Worm (Caenorhabditis elegans) whole organism, L4 larva: ENCODE measurements around the gene C35A5.3.

ENCODE experiments used
- F26F4.8 ChIP-seq: fragments of 200-800 bp; sonication (Bioruptor generic); conservative IDR thresholded peaks from 2 replicates; pipeline ENCODE4 v1.3.6; 2022; ENCODE audit warnings: missing genetic modification characterization, missing compliant biosample characterization
- F37D6.2 ChIP-seq: sonication (generic microtip); optimal IDR thresholded peaks from 2 replicates; lab custom pipeline; 2016; ENCODE audit warnings: mild to moderate bottlenecking, missing genetic modification characterization, missing compliant biosample characterization
- T20F7.1 ChIP-seq: fragments of 200-800 bp; sonication (Bioruptor generic); optimal IDR thresholded peaks from 2 replicates; lab custom pipeline; 2018; ENCODE audit warnings: mild to moderate bottlenecking, missing genetic modification characterization, missing compliant biosample characterization
- Y105C5A.15 ChIP-seq: fragments of 200-800 bp; sonication (Bioruptor generic); IDR thresholded peaks from 2 replicates; pipeline ENCODE4 v1.3.6; 2022; ENCODE audit warnings: missing genetic modification characterization, missing compliant biosample characterization
- Y75B8A.6 ChIP-seq: fragments of 200-800 bp; sonication (Bioruptor generic); IDR thresholded peaks from 2 replicates; pipeline ENCODE4 v1.3.6; 2022; ENCODE audit warnings: missing genetic modification reagents, missing genetic modification characterization, missing compliant biosample characterization
- ama-1 ChIP-seq: fragments of 150-350 bp; optimal IDR thresholded peaks from 2 replicates; lab custom pipeline; 2014; ENCODE audit warnings: inconsistent platforms, mixed read lengths
- ceh-20 ChIP-seq: fragments of 200-800 bp; sonication (Bioruptor generic); IDR thresholded peaks from 2 replicates; pipeline ENCODE4 v1.3.6; 2022; ENCODE audit warnings: missing genetic modification reagents, missing genetic modification characterization, missing compliant biosample characterization
- daf-12 ChIP-seq: fragments of 150-350 bp; optimal IDR thresholded peaks from 2 replicates; lab custom pipeline; 2014; ENCODE audit warnings: missing biosample characterization, missing genetic modification reagents, missing genetic modification characterization
- daf-16 ChIP-seq, 3 experiments: sonication (generic microtip); optimal IDR thresholded peaks; 2 replicates each; lab custom pipeline; 2016 to 2017; ENCODE audit warnings: missing genetic modification characterization in 3 of 3, missing genetic modification reagents in 3 of 3, mild to moderate bottlenecking in 2 of 3, missing compliant biosample characterization in 2 of 3, missing biosample characterization in 1 of 3, moderate library complexity in 1 of 3
- dmd-6 ChIP-seq: fragments of 200-800 bp; sonication (Bioruptor generic); IDR thresholded peaks from 2 replicates; pipeline ENCODE4 v1.3.6; 2022; ENCODE audit warnings: missing genetic modification reagents, missing genetic modification characterization, missing compliant biosample characterization
- dpl-1 ChIP-seq: fragments of 150-350 bp; optimal IDR thresholded peaks from 2 replicates; lab custom pipeline; 2014; ENCODE audit warnings: missing biosample characterization, missing genetic modification reagents, missing genetic modification characterization
- duxl-1 ChIP-seq: sonication (generic microtip); optimal IDR thresholded peaks from 2 replicates; lab custom pipeline; 2016; ENCODE audit warnings: mild to moderate bottlenecking, missing genetic modification characterization, moderate library complexity, missing compliant biosample characterization; ENCODE audit not compliant: poor library complexity
- dve-1 ChIP-seq: sonication (generic microtip); optimal IDR thresholded peaks from 2 replicates; lab custom pipeline; 2017; ENCODE audit warnings: antibody characterized with exemption, mild to moderate bottlenecking, missing genetic modification characterization, missing compliant biosample characterization; ENCODE audit not compliant: insufficient read depth
- egl-27 ChIP-seq: sonication (generic microtip); optimal IDR thresholded peaks from 3 replicates; lab custom pipeline; 2017; ENCODE audit warnings: missing biosample characterization, missing genetic modification reagents, missing genetic modification characterization
- egl-43 ChIP-seq: fragments of 200-800 bp; sonication (Bioruptor generic); IDR thresholded peaks from 2 replicates; pipeline ENCODE4 v1.3.6; 2022; ENCODE audit warnings: missing genetic modification reagents, missing genetic modification characterization, missing compliant biosample characterization
- fkh-10 ChIP-seq: fragments of 150-350 bp; optimal IDR thresholded peaks from 2 replicates; lab custom pipeline; 2014; ENCODE audit warnings: missing biosample characterization, missing genetic modification reagents, missing genetic modification characterization
- hif-1 ChIP-seq, 2 experiments: sonication (generic microtip); optimal IDR thresholded peaks; 2 replicates each; lab custom pipeline; 2016 to 2017; ENCODE audit warnings: missing compliant biosample characterization in 2 of 2, missing genetic modification characterization in 2 of 2, missing genetic modification reagents in 2 of 2, missing genotype in 2 of 2, mild to moderate bottlenecking in 1 of 2
- hlh-11 ChIP-seq: fragments of 200-800 bp; sonication (Bioruptor generic); optimal IDR thresholded peaks from 2 replicates; lab custom pipeline; 2018; ENCODE audit warnings: mild to moderate bottlenecking, missing genetic modification characterization, missing compliant biosample characterization
- hlh-30 ChIP-seq: sonication (generic microtip); optimal IDR thresholded peaks from 2 replicates; lab custom pipeline; 2017; ENCODE audit warnings: antibody characterized with exemption, mild to moderate bottlenecking, missing genetic modification characterization, missing compliant biosample characterization; ENCODE audit not compliant: insufficient read depth
- hmg-1.1 ChIP-seq: fragments of 200-800 bp; sonication (Bioruptor generic); IDR thresholded peaks from 2 replicates; pipeline ENCODE4 v1.3.6; 2022; ENCODE audit warnings: missing genetic modification reagents, missing genetic modification characterization, missing compliant biosample characterization
- lin-1 ChIP-seq: fragments of 200-800 bp; sonication (Bioruptor generic); IDR thresholded peaks from 2 replicates; pipeline ENCODE4 v1.3.6; 2022; ENCODE audit warnings: missing genetic modification reagents, missing genetic modification characterization, missing compliant biosample characterization
- lin-13 ChIP-seq: fragments of 150-350 bp; optimal IDR thresholded peaks from 2 replicates; lab custom pipeline; 2014; ENCODE audit warnings: missing biosample characterization, missing genetic modification reagents, missing genetic modification characterization
- lin-38 ChIP-seq: fragments of 200-800 bp; sonication (Bioruptor generic); IDR thresholded peaks from 2 replicates; pipeline ENCODE4 v1.3.6; 2022; ENCODE audit warnings: missing genetic modification reagents, missing genetic modification characterization, missing compliant biosample characterization
- lsy-2 ChIP-seq, 2 experiments: fragments of 150-350 bp in 1 of 2; sonication (generic microtip) in 1 of 2; optimal IDR thresholded peaks; 2 replicates each; lab custom pipeline; 2014 to 2017; ENCODE audit warnings: missing biosample characterization in 2 of 2, missing genetic modification characterization in 2 of 2
- mdl-1 ChIP-seq, 2 experiments: fragments of 150-350 bp in 1 of 2; sonication (generic microtip) in 1 of 2; optimal IDR thresholded peaks; 2 replicates each; lab custom pipeline; 2014 to 2017; ENCODE audit warnings: missing biosample characterization in 2 of 2, missing genetic modification characterization in 2 of 2
- mes-2 ChIP-seq: sonication (generic microtip); optimal IDR thresholded peaks from 2 replicates; lab custom pipeline; 2016; ENCODE audit warnings: missing genotype, mild to moderate bottlenecking, missing genetic modification characterization, missing compliant biosample characterization; ENCODE audit not compliant: poor library complexity, severe bottlenecking
- mxl-3 ChIP-seq: fragments of 200-800 bp; sonication (Bioruptor generic); optimal IDR thresholded peaks from 2 replicates; lab custom pipeline; 2018; ENCODE audit warnings: mild to moderate bottlenecking, missing genetic modification characterization, missing compliant biosample characterization
- nhr-11 ChIP-seq: fragments of 150-350 bp; optimal IDR thresholded peaks from 2 replicates; lab custom pipeline; 2014; ENCODE audit warnings: missing biosample characterization, missing genetic modification characterization
- nhr-111 ChIP-seq: fragments of 200-800 bp; sonication (Bioruptor generic); optimal IDR thresholded peaks from 2 replicates; lab custom pipeline; 2018; ENCODE audit warnings: mild to moderate bottlenecking, missing genetic modification characterization, missing compliant biosample characterization
- nhr-28 ChIP-seq: fragments of 150-350 bp; optimal IDR thresholded peaks from 2 replicates; lab custom pipeline; 2014; ENCODE audit warnings: missing biosample characterization, missing genetic modification characterization
- nhr-76 ChIP-seq: fragments of 150-350 bp; optimal IDR thresholded peaks from 2 replicates; lab custom pipeline; 2014; ENCODE audit warnings: missing biosample characterization, missing genetic modification characterization
- nhr-77 ChIP-seq: fragments of 150-350 bp; optimal IDR thresholded peaks from 2 replicates; lab custom pipeline; 2014; ENCODE audit warnings: missing biosample characterization, missing genetic modification characterization
- pqm-1 ChIP-seq: sonication (generic microtip); optimal IDR thresholded peaks from 2 replicates; lab custom pipeline; 2017; ENCODE audit warnings: missing biosample characterization, missing genetic modification characterization
- sdz-12 ChIP-seq: fragments of 200-800 bp; sonication (Bioruptor generic); optimal IDR thresholded peaks from 2 replicates; lab custom pipeline; 2018; ENCODE audit warnings: mild to moderate bottlenecking, missing genetic modification characterization, missing compliant biosample characterization
- skn-1 ChIP-seq: fragments of 150-350 bp; optimal IDR thresholded peaks from 2 replicates; lab custom pipeline; 2014; ENCODE audit warnings: missing biosample characterization, missing genetic modification characterization
- snpc-1.2 ChIP-seq: fragments of 200-800 bp; sonication (Bioruptor generic); IDR thresholded peaks from 2 replicates; pipeline ENCODE4 v1.3.6; 2022; ENCODE audit warnings: missing genetic modification reagents, missing genetic modification characterization, missing compliant biosample characterization
- unc-62 ChIP-seq, 3 experiments: fragments of 150-350 bp in 1 of 3; sonication (generic microtip); optimal IDR thresholded peaks in 2 of 3; peaks in 1 of 3; 1 replicate in 1 of 3; 2 replicates in 2 of 3; lab custom pipeline; 2014 to 2017; ENCODE audit warnings: missing biosample characterization in 3 of 3, missing genetic modification characterization in 3 of 3, missing genetic modification reagents in 3 of 3, missing genotype in 1 of 3
- zfp-3 ChIP-seq: fragments of 200-800 bp; sonication (Bioruptor generic); conservative IDR thresholded peaks from 2 replicates; pipeline ENCODE4 v1.3.6; 2022; ENCODE audit warnings: missing genetic modification reagents, missing genetic modification characterization, missing compliant biosample characterization
- zip-11 ChIP-seq: fragments of 200-800 bp; sonication (Bioruptor generic); IDR thresholded peaks from 2 replicates; pipeline ENCODE4 v1.3.6; 2022; ENCODE audit warnings: missing genetic modification characterization, missing compliant biosample characterization
- ztf-11 ChIP-seq: fragments of 150-350 bp; optimal IDR thresholded peaks from 2 replicates; lab custom pipeline; 2014; ENCODE audit warnings: missing biosample characterization, missing genetic modification characterization
- ztf-7 ChIP-seq: fragments of 150-350 bp; optimal IDR thresholded peaks from 2 replicates; lab custom pipeline; 2014; ENCODE audit warnings: missing biosample characterization, missing genetic modification characterization

Gene C35A5.3

ce11 chrV:10536095-10536691 lies 35.0 kb upstream of the C35A5.3 start, which contains the start of gene ppm-1.A:
Gene ppm-1.A, minus strand, starts transcription at chrV:10536388.
- TF ChIP-seq zfp-3 (GFP tag; lab: Robert Waterston, UW) (no peak), sdz-12 (GFP tag; lab: Kevin White, UChicago) (no peak), nhr-28 (tag; lab: Kevin White, UChicago) (peak; percentile 64), nhr-77 (tag; lab: Kevin White, UChicago) (peak; percentile 54), ceh-20 (peak; percentile 20; the same call in 1 of the 2 replicates), F26F4.8 (no peak), lsy-2 (tag; optimal IDR thresholded peaks at IDR 0.05; lab: Kevin White, UChicago) (peak in 1 of 2 experiments; percentile 21), hlh-11 (tag; lab: Kevin White, UChicago) (peak; percentile 35), hmg-1.1 (GFP tag; lab: Robert Waterston, UW) (no peak), snpc-1.2 (GFP tag; lab: Robert Waterston, UW) (no peak), F37D6.2 (no peak), nhr-111 (no peak), dmd-6 (GFP tag; lab: Robert Waterston, UW) (peak; percentile 46), ama-1 (lab: Kevin White, UChicago) (peak; percentile 18), egl-27 (no peak), zip-11 (GFP tag; lab: Robert Waterston, UW) (no peak), hlh-30 (peak; percentile 82), daf-12 (tag; lab: Kevin White, UChicago) (no peak), egl-43 (GFP tag; lab: Robert Waterston, UW) (no peak), unc-62 (GFP tag; optimal IDR thresholded peaks at IDR 0.05 in 1 of 2; lab: Kevin White, UChicago) (peak in 1 of 2 experiments; percentile 93), unc-62 (tag; optimal IDR thresholded peaks at IDR 0.05; lab: Kevin White, UChicago) (no peak), pqm-1 (tag; lab: Kevin White, UChicago) (no peak), skn-1 (tag; lab: Kevin White, UChicago) (no peak), dve-1 (peak; percentile 30), ztf-11 (tag; lab: Kevin White, UChicago) (no peak), nhr-76 (no peak), lin-13 (no peak), nhr-11 (tag; lab: Kevin White, UChicago) (no peak), mes-2 (tag; lab: Kevin White, UChicago) (no peak), ztf-7 (no peak), Y105C5A.15 (GFP tag; lab: Robert Waterston, UW) (no peak), lin-1 (GFP tag; lab: Robert Waterston, UW) (no peak), hif-1 (tag; optimal IDR thresholded peaks at IDR 0.05; lab: Kevin White, UChicago) (peak in 1 of 2 experiments; percentile 63)

- TF ChIP-seq dpl-1 (GFP tag; lab: Kevin White, UChicago) (peak; percentile 1), egl-43 (GFP tag; lab: Robert Waterston, UW) (0 out of 2 replicates have a peak, but pooled peaks have one; percentile 26), hmg-1.1 (GFP tag; lab: Robert Waterston, UW) (0 out of 2 replicates have a peak, but pooled peaks have one; percentile 18), dve-1 (peak; percentile 61), fkh-10 (GFP tag; lab: Kevin White, UChicago) (no peak), hif-1 (tag; optimal IDR thresholded peaks at IDR 0.05; lab: Kevin White, UChicago) (peak in 1 of 2 experiments; percentile 14), nhr-28 (tag; lab: Kevin White, UChicago) (peak; percentile 55), daf-16 (GFP tag; optimal IDR thresholded peaks at IDR 0.05; lab: Kevin White, UChicago) (no peak), daf-16 (tag; optimal IDR thresholded peaks at IDR 0.05; lab: Kevin White, UChicago) (peak; percentile 39), nhr-111 (no peak), hlh-30 (peak; percentile 79), mxl-3 (GFP tag; lab: Kevin White, UChicago) (peak; percentile 19), duxl-1 (tag; lab: Kevin White, UChicago) (no peak), ama-1 (lab: Kevin White, UChicago) (no peak), Y75B8A.6 (no peak), unc-62 (GFP tag; optimal IDR thresholded peaks at IDR 0.05 in 1 of 2; lab: Kevin White, UChicago) (no peak), unc-62 (tag; optimal IDR thresholded peaks at IDR 0.05; lab: Kevin White, UChicago) (no peak), lin-38 (peak; percentile 29), T20F7.1 (peak; percentile 8), pqm-1 (tag; lab: Kevin White, UChicago) (peak; percentile 2), mes-2 (tag; lab: Kevin White, UChicago) (peak; percentile 41), lsy-2 (tag; optimal IDR thresholded peaks at IDR 0.05; lab: Kevin White, UChicago) (peak in 1 of 2 experiments; percentile 48), dmd-6 (GFP tag; lab: Robert Waterston, UW) (peak; percentile 37), mdl-1 (tag; optimal IDR thresholded peaks at IDR 0.05; lab: Kevin White, UChicago) (peak in 1 of 2 experiments; percentile 71), hlh-11 (tag; lab: Kevin White, UChicago) (peak; percentile 36), F26F4.8 (0 out of 2 replicates have a peak, but pooled peaks have one; percentile 34)
Observed at ce11 chrV:10535325-10535724, 34.1 kb upstream of the C35A5.3 start.
